Worm (Caenorhabditis elegans) whole organism, young adult: Measurements from ENCODE around the gene dod-24.

Source experiments
- D2030.7 ChIP-seq: fragments of 200-800 bp; sonication (Bioruptor generic); IDR thresholded peaks from 2 replicates; pipeline ENCODE4 v1.3.6; 2022; ENCODE audit warnings: missing genetic modification reagents, missing genetic modification characterization, missing compliant biosample characterization
- F37B4.10 ChIP-seq: fragments of 200-800 bp; sonication (Bioruptor generic); IDR thresholded peaks from 2 replicates; pipeline ENCODE4 v1.3.6; 2022; ENCODE audit warnings: missing genetic modification characterization, missing compliant biosample characterization
- atf-7 ChIP-seq: sonication (generic microtip); optimal IDR thresholded peaks from 2 replicates; lab custom pipeline; 2017; ENCODE audit warnings: mild to moderate bottlenecking, missing genetic modification characterization, missing compliant biosample characterization
- athp-1 ChIP-seq: sonication (generic microtip); optimal IDR thresholded peaks from 2 replicates; lab custom pipeline; 2017; ENCODE audit warnings: mild to moderate bottlenecking, missing genetic modification characterization, missing compliant biosample characterization
- bed-1 ChIP-seq: fragments of 200-800 bp; sonication (Bioruptor generic); IDR thresholded peaks from 2 replicates; pipeline ENCODE4 v1.3.6; 2022; ENCODE audit warnings: missing genetic modification reagents, missing genetic modification characterization, missing compliant biosample characterization
- cebp-1 ChIP-seq, 2 experiments: fragments of 200-800 bp in 1 of 2; sonication (Bioruptor generic) in 1 of 2; sonication (generic microtip) in 1 of 2; IDR thresholded peaks in 1 of 2; optimal IDR thresholded peaks in 1 of 2; 2 replicates each; pipeline versions ENCODE4 v1.3.6 to Lab custom; 2017 to 2022; ENCODE audit warnings: missing compliant biosample characterization in 2 of 2, missing genetic modification characterization in 2 of 2, mild to moderate bottlenecking in 1 of 2, missing genetic modification reagents in 1 of 2, moderate library complexity in 1 of 2
- cebp-2 ChIP-seq: fragments of 200-800 bp; sonication (Bioruptor generic); IDR thresholded peaks from 2 replicates; pipeline ENCODE4 v1.3.6; 2022; ENCODE audit warnings: missing genetic modification characterization, missing compliant biosample characterization
- ceh-100 ChIP-seq: fragments of 200-800 bp; sonication (Bioruptor generic); IDR thresholded peaks from 2 replicates; pipeline ENCODE4 v1.3.6; 2022; ENCODE audit warnings: missing genetic modification reagents, missing genetic modification characterization, missing compliant biosample characterization
- fkh-3 ChIP-seq: sonication (generic microtip); optimal IDR thresholded peaks from 2 replicates; lab custom pipeline; 2016; ENCODE audit warnings: mild to moderate bottlenecking, missing genetic modification characterization, missing compliant biosample characterization
- lin-26 ChIP-seq: fragments of 200-800 bp; sonication (Bioruptor generic); IDR thresholded peaks from 2 replicates; pipeline ENCODE4 v1.3.6; 2022; ENCODE audit warnings: missing genetic modification reagents, missing genetic modification characterization, missing compliant biosample characterization
- madf-10 ChIP-seq: sonication (generic microtip); optimal IDR thresholded peaks from 2 replicates; lab custom pipeline; 2016; ENCODE audit warnings: mild to moderate bottlenecking, missing genetic modification characterization, missing compliant biosample characterization
- madf-6 ChIP-seq: fragments of 200-800 bp; sonication (Bioruptor generic); IDR thresholded peaks from 2 replicates; pipeline ENCODE4 v1.3.6; 2022; ENCODE audit warnings: missing genetic modification reagents, missing genetic modification characterization, missing compliant biosample characterization
- madf-8 ChIP-seq: fragments of 200-800 bp; sonication (Bioruptor generic); conservative IDR thresholded peaks from 2 replicates; pipeline ENCODE4 v1.3.6; 2022; ENCODE audit warnings: missing genetic modification reagents, missing genetic modification characterization, missing compliant biosample characterization
- mel-28 ChIP-seq: sonication (generic microtip); optimal IDR thresholded peaks from 2 replicates; lab custom pipeline; 2016; ENCODE audit warnings: borderline replicate concordance, mild to moderate bottlenecking, missing genetic modification characterization, missing compliant biosample characterization
- mxl-1 ChIP-seq: sonication (generic microtip); optimal IDR thresholded peaks from 2 replicates; lab custom pipeline; 2016; ENCODE audit warnings: missing genetic modification characterization, missing compliant biosample characterization
- nhr-80 ChIP-seq: sonication (generic microtip); optimal IDR thresholded peaks from 2 replicates; lab custom pipeline; 2016; ENCODE audit warnings: missing genetic modification characterization, missing compliant biosample characterization
- nhr-90 ChIP-seq: sonication (generic microtip); optimal IDR thresholded peaks from 2 replicates; lab custom pipeline; 2016; ENCODE audit warnings: missing genotype, mild to moderate bottlenecking, missing genetic modification characterization, missing compliant biosample characterization
- tbp1 ChIP-seq: fragments of 200-800 bp; sonication (Bioruptor generic); optimal IDR thresholded peaks from 2 replicates; lab custom pipeline; 2018; ENCODE audit warnings: mild to moderate bottlenecking, missing genetic modification characterization, missing compliant biosample characterization

Gene dod-24

ce11 chrIV:12892194-12892593 is 49.0 kb downstream of the dod-24 start, which contains the start of gene K08D8.1 (continued):
- TF ChIP-seq mel-28 (tag; lab: Kevin White, UChicago) (no peak), ceh-100 (no peak)

ce11 chrIV:12891080-12891479 is 50.1 kb downstream of the dod-24 start:
- no peak for TF ChIP-seq cebp-1 (GFP tag; IDR thresholded peaks at IDR 0.05; lab: Robert Waterston, UW)
- peak; percentile 22 for TF ChIP-seq cebp-1 (tag; optimal IDR thresholded peaks at IDR 0.05; lab: Kevin White, UChicago)
- TF ChIP-seq tbp1 (GFP tag; lab: Kevin White, UChicago), result no peak
- TF ChIP-seq lin-26 (GFP tag; lab: Robert Waterston, UW), result no peak
- TF ChIP-seq bed-1 (GFP tag; lab: Robert Waterston, UW), result no peak
- no peak for TF ChIP-seq madf-8 (GFP tag; lab: Robert Waterston, UW)
- TF ChIP-seq, all 124 proteins: peak for 1

ce11 chrIV:12890445-12890844 is 50.7 kb downstream of the dod-24 start, which contains the start of gene K08D8.6:
K08D8.6 (minus strand) TSS chrIV:12890508.
- TF ChIP-seq cebp-2 (GFP tag; lab: Robert Waterston, UW) (no peak), athp-1 (tag; lab: Kevin White, UChicago) (no peak), F37B4.10 (no peak), madf-10 (tag; lab: Kevin White, UChicago) (no peak), nhr-80 (tag; lab: Kevin White, UChicago) (peak; percentile 87), madf-6 (GFP tag; lab: Robert Waterston, UW) (no peak), mxl-1 (tag; lab: Kevin White, UChicago) (no peak), atf-7 (tag; lab: Kevin White, UChicago) (peak; percentile 36), fkh-3 (tag; lab: Kevin White, UChicago) (no peak), nhr-90 (tag; lab: Kevin White, UChicago) (no peak), D2030.7 (GFP tag; lab: Robert Waterston, UW) (no peak)
- TF ChIP-seq, all 124 proteins: peak for 2
